Worm (Caenorhabditis elegans) whole organism, L3 larva: ENCODE results near the gene F54D5.2.

Source experiments
- R02D3.7 ChIP-seq: fragments of 150-350 bp; optimal IDR thresholded peaks from 2 replicates; lab custom pipeline; 2014; ENCODE audit warnings: missing biosample characterization, missing genetic modification characterization
- aly-2 ChIP-seq: fragments of 150-350 bp; optimal IDR thresholded peaks from 2 replicates; lab custom pipeline; 2014; ENCODE audit warnings: missing biosample characterization, missing genetic modification characterization
- ama-1 ChIP-seq: fragments of 150-350 bp; optimal IDR thresholded peaks from 2 replicates; lab custom pipeline; 2018
- ceh-16 ChIP-seq: sonication (generic microtip); optimal IDR thresholded peaks from 2 replicates; lab custom pipeline; 2017; ENCODE audit warnings: missing biosample characterization, missing genetic modification characterization
- ceh-28 ChIP-seq: fragments of 150-350 bp; optimal IDR thresholded peaks from 2 replicates; lab custom pipeline; 2014; ENCODE audit warnings: missing biosample characterization, missing genetic modification reagents, missing genetic modification characterization
- fkh-10 ChIP-seq: sonication (generic microtip); optimal IDR thresholded peaks from 2 replicates; lab custom pipeline; 2017; ENCODE audit warnings: missing biosample characterization, missing genetic modification reagents, missing genetic modification characterization
- nhr-25 ChIP-seq: sonication (generic microtip); optimal IDR thresholded peaks from 2 replicates; lab custom pipeline; 2017; ENCODE audit warnings: missing biosample characterization, missing genetic modification characterization
- nhr-28 ChIP-seq: fragments of 150-350 bp; optimal IDR thresholded peaks from 2 replicates; lab custom pipeline; 2014; ENCODE audit warnings: missing biosample characterization, missing genetic modification characterization
- nhr-76 ChIP-seq: fragments of 150-350 bp; sonication (generic microtip); optimal IDR thresholded peaks from 5 replicates; lab custom pipeline; 2014; ENCODE audit warnings: missing biosample characterization, missing genetic modification characterization
- pha-4 ChIP-seq: fragments of 150-350 bp; optimal IDR thresholded peaks from 2 replicates; lab custom pipeline; 2014; ENCODE audit warnings: missing biosample characterization, missing genetic modification reagents, missing genetic modification characterization
- pqm-1 ChIP-seq: fragments of 150-350 bp; optimal IDR thresholded peaks from 2 replicates; lab custom pipeline; 2017; ENCODE audit warnings: missing biosample characterization, missing genetic modification characterization, inconsistent platforms
- skn-1 ChIP-seq: fragments of 150-350 bp; optimal IDR thresholded peaks from 2 replicates; lab custom pipeline; 2014; ENCODE audit warnings: missing biosample characterization, missing genetic modification characterization
- snpc-4 ChIP-seq: fragments of 150-350 bp; optimal IDR thresholded peaks from 2 replicates; lab custom pipeline; 2014; ENCODE audit warnings: missing biosample characterization, missing genetic modification characterization
- ztf-4 ChIP-seq: fragments of 150-350 bp; optimal IDR thresholded peaks from 2 replicates; lab custom pipeline; 2014; ENCODE audit warnings: missing biosample characterization, missing genetic modification characterization

DNA sequence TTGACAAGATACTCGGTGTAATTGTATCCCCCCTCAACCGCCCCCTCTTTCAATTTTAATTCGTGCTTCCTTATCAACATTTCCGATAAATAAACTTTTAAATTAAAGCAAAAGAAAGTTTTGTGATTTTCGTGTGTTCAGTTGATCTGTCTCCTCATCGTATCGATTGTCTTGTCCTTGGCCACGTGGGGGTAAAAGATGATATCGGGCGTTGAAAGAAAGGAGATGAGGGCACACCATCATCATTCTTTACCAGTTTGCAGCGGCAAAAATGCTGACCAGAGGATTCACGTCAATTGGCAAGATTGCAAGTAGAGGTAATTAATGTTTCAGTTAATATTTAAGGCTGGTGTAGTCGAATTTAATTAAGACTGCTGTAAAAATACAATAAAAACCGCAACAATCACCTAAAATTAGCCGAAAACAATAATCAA, 25.7 kb upstream of the F54D5.2 start, which contains the start of gene F54D5.7:
- no peak for TF ChIP-seq nhr-28 (tag; lab: Kevin White, UChicago)
- peak; percentile 39 for TF ChIP-seq snpc-4 (tag; lab: Kevin White, UChicago)
- TF ChIP-seq ceh-16 (tag; lab: Kevin White, UChicago): peak; percentile 75
- TF ChIP-seq nhr-76 (tag; lab: Kevin White, UChicago): no peak
- peak; percentile 92 for TF ChIP-seq ztf-4 (tag; lab: Kevin White, UChicago)
- TF ChIP-seq R02D3.7: no peak
- peak; percentile 100 for TF ChIP-seq ama-1 (lab: Kevin White, UChicago)
- TF ChIP-seq aly-2: no peak
- TF ChIP-seq fkh-10 (GFP tag; lab: Kevin White, UChicago): no peak
- peak; percentile 96 for TF ChIP-seq nhr-25 (tag; lab: Kevin White, UChicago)
- peak; percentile 52 for TF ChIP-seq pha-4
- TF ChIP-seq ceh-28 (tag; lab: Kevin White, UChicago): peak; percentile 16
- TF ChIP-seq skn-1: peak; percentile 5
- no peak for TF ChIP-seq pqm-1 (tag; lab: Kevin White, UChicago)
